Worm (Caenorhabditis elegans): ENCODE data around the gene C30G12.6.

The C30G12.6 gene

DNA sequence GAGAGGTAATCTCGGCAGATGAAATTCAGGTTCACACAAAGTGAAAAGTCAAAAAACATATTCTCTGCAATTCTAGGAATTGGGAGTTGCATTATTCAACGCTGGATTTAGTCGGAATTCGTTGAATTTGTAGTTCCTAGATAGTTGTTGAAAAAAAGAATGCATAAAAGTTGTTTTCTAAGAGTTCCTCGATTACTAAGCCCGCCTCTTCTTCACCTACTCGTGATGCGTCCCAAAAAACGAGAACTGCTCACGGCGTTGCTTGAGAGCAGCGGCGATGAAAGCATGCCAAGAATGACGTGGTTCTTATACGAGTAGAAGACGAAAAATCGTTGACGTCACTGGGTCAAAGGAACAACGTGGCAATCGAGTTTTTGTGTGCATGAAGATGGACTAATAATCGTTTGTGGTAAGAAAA is 29.3 kb upstream of the C30G12.6 start:
- no peak for TF ChIP-seq ces-1 (GFP tag; optimal IDR thresholded peaks at IDR 0.05)
- no peak for TF ChIP-seq ztf-11 (tag; optimal IDR thresholded peaks at IDR 0.05)
- TF ChIP-seq M03D4.4 (tag; optimal IDR thresholded peaks at IDR 0.05) = no peak
- TF ChIP-seq hlh-1 (tag; optimal IDR thresholded peaks at IDR 0.05) = no peak
- TF ChIP-seq flh-1 (GFP tag; optimal IDR thresholded peaks at IDR 0.05) = no peak
- no peak for TF ChIP-seq unc-62 (GFP tag; optimal IDR thresholded peaks at IDR 0.05)
- no peak for TF ChIP-seq lin-13 (tag; optimal IDR thresholded peaks at IDR 0.05)
- no peak for TF ChIP-seq nhr-12 (tag; optimal IDR thresholded peaks at IDR 0.05)
- no peak for TF ChIP-seq elt-1 (tag; optimal IDR thresholded peaks at IDR 0.05; ENCODE audit: borderline replicate concordance, insufficient read depth)
- no peak for TF ChIP-seq drap-1 (GFP tag; optimal IDR thresholded peaks at IDR 0.05)
- no peak for TF ChIP-seq snpc-4 (tag; optimal IDR thresholded peaks at IDR 0.05)
- no peak for TF ChIP-seq blmp-1 (tag; optimal IDR thresholded peaks at IDR 0.05)

DNA sequence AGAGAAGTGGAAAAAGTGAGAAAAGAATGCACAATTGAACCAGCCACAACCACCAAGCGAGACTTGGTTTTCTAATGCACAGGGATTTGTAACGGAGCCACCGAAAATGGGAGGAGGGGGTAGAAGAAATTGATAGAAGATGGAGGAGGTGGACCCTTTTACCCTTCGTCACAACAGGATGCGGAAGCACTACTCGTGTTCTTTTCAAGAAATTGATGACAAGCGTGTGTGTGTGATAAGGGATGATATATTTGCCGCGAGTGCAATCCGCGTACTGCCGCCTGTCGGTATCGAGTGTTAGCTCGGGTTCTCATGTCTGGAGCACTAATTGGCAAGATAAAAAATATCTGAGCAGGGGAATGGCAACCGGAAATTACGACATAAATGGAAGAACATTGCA is 28.1 kb upstream of the C30G12.6 start, which contains the start of gene F21D12.3:
TSS of gene F21D12.3 (minus strand) at position 101 of the 400 bp plus-strand sequence.
- TF ChIP-seq nhr-2 (tag; optimal IDR thresholded peaks at IDR 0.05) (no peak), ceh-83 (GFP tag; optimal IDR thresholded peaks at IDR 0.05) (no peak), drap-1 (GFP tag; optimal IDR thresholded peaks at IDR 0.05) (no peak), M03D4.4 (tag; optimal IDR thresholded peaks at IDR 0.05) (no peak)

DNA sequence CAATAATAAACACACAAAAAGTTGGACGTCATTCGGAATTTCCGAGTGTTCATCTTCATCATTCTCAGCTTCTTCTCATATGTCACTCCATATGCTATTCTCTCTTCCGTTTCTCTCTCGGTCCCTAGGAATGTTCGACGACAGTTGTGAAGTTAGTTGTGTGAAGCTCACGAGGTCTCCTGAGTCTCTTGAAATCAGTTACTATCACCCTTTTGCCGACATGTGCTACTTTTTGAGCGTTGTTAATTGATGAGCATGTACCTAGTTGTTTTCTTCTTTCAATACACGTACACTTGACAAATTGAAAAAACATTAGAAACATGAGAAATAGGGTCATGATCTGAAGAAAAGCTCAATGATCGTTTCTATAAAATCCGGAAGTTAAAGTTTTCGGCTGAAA is 27.5 kb upstream of the C30G12.6 start:
- TF ChIP-seq ceh-39 (tag; optimal IDR thresholded peaks at IDR 0.05) (no peak), hlh-1 (tag; optimal IDR thresholded peaks at IDR 0.05) (peak; percentile 70), unc-39 (tag; optimal IDR thresholded peaks at IDR 0.05) (no peak), snpc-4 (tag; optimal IDR thresholded peaks at IDR 0.05) (no peak), unc-120 (tag; optimal IDR thresholded peaks at IDR 0.05; ENCODE audit: poor library complexity, severe bottlenecking) (peak; percentile 24), nhr-2 (tag; optimal IDR thresholded peaks at IDR 0.05) (no peak), nhr-76 (tag; optimal IDR thresholded peaks at IDR 0.05) (no peak), blmp-1 (tag; optimal IDR thresholded peaks at IDR 0.05) (no peak), ztf-11 (tag; optimal IDR thresholded peaks at IDR 0.05) (no peak), lsy-2 (tag; optimal IDR thresholded peaks at IDR 0.05) (no peak), pha-4 (tag; optimal IDR thresholded peaks at IDR 0.05) (no peak)

DNA sequence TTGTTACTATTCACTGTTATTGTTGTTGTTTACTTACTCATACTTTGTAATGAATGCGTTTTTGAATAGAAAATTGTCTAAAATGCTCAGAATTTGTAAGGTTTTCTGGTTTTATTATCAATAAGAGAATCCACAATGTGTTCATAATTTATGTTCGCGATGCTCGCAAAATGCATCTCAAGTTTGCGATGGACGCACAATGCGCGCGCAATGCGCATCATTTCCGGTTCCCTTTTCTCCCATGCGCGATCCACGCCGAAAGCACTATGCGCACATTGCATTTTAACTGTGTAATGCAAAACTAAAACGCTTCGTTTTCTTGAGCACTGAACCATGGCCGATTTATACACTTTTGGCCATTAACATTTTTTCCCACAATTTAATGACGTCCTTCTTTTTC is 23.7 kb upstream of the C30G12.6 start:
- TF ChIP-seq elt-1 (tag; optimal IDR thresholded peaks at IDR 0.05; ENCODE audit: borderline replicate concordance, insufficient read depth) (no peak), tbx-8 (GFP tag; optimal IDR thresholded peaks at IDR 0.05) (no peak), unc-120 (tag; optimal IDR thresholded peaks at IDR 0.05; ENCODE audit: poor library complexity, severe bottlenecking) (no peak), lin-32 (GFP tag; optimal IDR thresholded peaks at IDR 0.05) (no peak), ceh-39 (tag; optimal IDR thresholded peaks at IDR 0.05) (no peak), mls-2 (tag; optimal IDR thresholded peaks at IDR 0.05) (no peak), mep-1 (tag; optimal IDR thresholded peaks at IDR 0.05) (no peak), cnd-1 (tag; optimal IDR thresholded peaks at IDR 0.05) (no peak), nhr-237 (tag; optimal IDR thresholded peaks at IDR 0.05) (no peak), nhr-2 (tag; optimal IDR thresholded peaks at IDR 0.05) (no peak), M03D4.4 (tag; optimal IDR thresholded peaks at IDR 0.05) (no peak), zip-8 (tag; optimal IDR thresholded peaks at IDR 0.05) (no peak), flh-1 (GFP tag; optimal IDR thresholded peaks at IDR 0.05) (no peak), mab-5 (tag; optimal IDR thresholded peaks at IDR 0.05) (no peak), drap-1 (GFP tag; optimal IDR thresholded peaks at IDR 0.05) (no peak), ceh-43 (GFP tag; optimal IDR thresholded peaks at IDR 0.05) (no peak), unc-39 (tag; optimal IDR thresholded peaks at IDR 0.05) (no peak), ztf-11 (tag; optimal IDR thresholded peaks at IDR 0.05) (no peak), nhr-28 (tag; optimal IDR thresholded peaks at IDR 0.05) (no peak), bed-3 (GFP tag; optimal IDR thresholded peaks at IDR 0.05) (no peak)

ce11 chrII:7317468-7317867 is 21.7 kb upstream of the C30G12.6 start, which contains the start of gene F21D12.2:
TSS of gene F21D12.2 (plus strand) at chrII:7317768.
- TF ChIP-seq nhr-28 (tag; optimal IDR thresholded peaks at IDR 0.05) (no peak), nhr-12 (tag; optimal IDR thresholded peaks at IDR 0.05) (no peak), ceh-43 (GFP tag; optimal IDR thresholded peaks at IDR 0.05) (no peak)
